Fruit fly (Drosophila melanogaster): ENCODE results near the gene CG7377.

The CG7377 gene

dm6 chr3L:11634551-11634950 lies 45.1 kb downstream of the CG7377 start:
- TF ChIP-seq CG32264 (GFP tag; optimal IDR thresholded peaks at IDR 0.05): no peak
- TF ChIP-seq ey (GFP tag; optimal IDR thresholded peaks at IDR 0.05): no peak
- TF ChIP-seq woc (GFP tag; optimal IDR thresholded peaks at IDR 0.05): no peak
- no peak for TF ChIP-seq Hr78 (GFP tag; optimal IDR thresholded peaks at IDR 0.05)
- no peak for TF ChIP-seq Jra (GFP tag; optimal IDR thresholded peaks at IDR 0.05)
- TF ChIP-seq dsf (GFP tag; optimal IDR thresholded peaks at IDR 0.05; ENCODE audit: borderline replicate concordance): no peak
- no peak for TF ChIP-seq HLH106 (tag; optimal IDR thresholded peaks at IDR 0.05)
- TF ChIP-seq Rel (GFP tag; optimal IDR thresholded peaks at IDR 0.05): no peak
- no peak for TF ChIP-seq Rel (tag; optimal IDR thresholded peaks at IDR 0.05)
- no peak for TF ChIP-seq br (GFP tag; optimal IDR thresholded peaks at IDR 0.05)
- TF ChIP-seq jim (GFP tag; optimal IDR thresholded peaks at IDR 0.05): no peak
- no peak for TF ChIP-seq sage (GFP tag; optimal IDR thresholded peaks at IDR 0.05)
- TF ChIP-seq Myc (optimal IDR thresholded peaks at IDR 0.05): no peak
- TF ChIP-seq Dif (GFP tag; optimal IDR thresholded peaks at IDR 0.05; ENCODE audit: partially characterized antibody): no peak
- TF ChIP-seq N (GFP tag; optimal IDR thresholded peaks at IDR 0.05): no peak
- TF ChIP-seq Vsx2 (GFP tag; optimal IDR thresholded peaks at IDR 0.05; ENCODE audit: partially characterized antibody): no peak
- no peak for TF ChIP-seq usp (GFP tag; optimal IDR thresholded peaks at IDR 0.05)

- no peak for TF ChIP-seq Hr78 (GFP tag; optimal IDR thresholded peaks at IDR 0.05)
Observed at dm6 chr3L:11636829-11637228, 47.3 kb downstream of the CG7377 start.
